Worm (Caenorhabditis elegans) whole organism, young adult: ENCODE data around the gene F58E2.2.

Source experiments
- B0035.1 ChIP-seq: sonication (generic microtip); optimal IDR thresholded peaks from 2 replicates; lab custom pipeline; 2016; ENCODE audit warnings: missing genetic modification characterization, mild to moderate bottlenecking, missing compliant biosample characterization, missing genotype, missing genetic modification reagents
- K11D2.4 ChIP-seq: fragments of 200-800 bp; sonication (Bioruptor generic); IDR thresholded peaks from 2 replicates; pipeline ENCODE4 v1.3.6; 2022; ENCODE audit warnings: missing genetic modification reagents, missing genetic modification characterization, missing compliant biosample characterization
- Y53G8AR.9 ChIP-seq: fragments of 200-800 bp; sonication (Bioruptor generic); conservative IDR thresholded peaks from 2 replicates; pipeline ENCODE4 v1.3.6; 2022; ENCODE audit warnings: missing genetic modification reagents, missing genetic modification characterization, missing compliant biosample characterization
- aptf-3 ChIP-seq: fragments of 200-800 bp; sonication (Bioruptor generic); IDR thresholded peaks from 2 replicates; pipeline ENCODE4 v1.3.6; 2022; ENCODE audit warnings: missing genetic modification characterization, missing compliant biosample characterization
- chd-7 ChIP-seq: sonication (generic microtip); optimal IDR thresholded peaks from 2 replicates; lab custom pipeline; 2016; ENCODE audit warnings: mild to moderate bottlenecking, missing genetic modification characterization, moderate library complexity, missing compliant biosample characterization
- hsf-1 ChIP-seq: fragments of 200-800 bp; sonication (Bioruptor generic); IDR thresholded peaks from 2 replicates; pipeline ENCODE4 v1.3.6; 2022; ENCODE audit warnings: missing genetic modification reagents, missing genetic modification characterization, missing compliant biosample characterization
- madf-8 ChIP-seq: fragments of 200-800 bp; sonication (Bioruptor generic); conservative IDR thresholded peaks from 2 replicates; pipeline ENCODE4 v1.3.6; 2022; ENCODE audit warnings: missing genetic modification reagents, missing genetic modification characterization, missing compliant biosample characterization
- unc-130 ChIP-seq: sonication (generic microtip); optimal IDR thresholded peaks from 2 replicates; lab custom pipeline; 2016; ENCODE audit warnings: missing genetic modification reagents, missing genetic modification characterization, missing compliant biosample characterization

DNA sequence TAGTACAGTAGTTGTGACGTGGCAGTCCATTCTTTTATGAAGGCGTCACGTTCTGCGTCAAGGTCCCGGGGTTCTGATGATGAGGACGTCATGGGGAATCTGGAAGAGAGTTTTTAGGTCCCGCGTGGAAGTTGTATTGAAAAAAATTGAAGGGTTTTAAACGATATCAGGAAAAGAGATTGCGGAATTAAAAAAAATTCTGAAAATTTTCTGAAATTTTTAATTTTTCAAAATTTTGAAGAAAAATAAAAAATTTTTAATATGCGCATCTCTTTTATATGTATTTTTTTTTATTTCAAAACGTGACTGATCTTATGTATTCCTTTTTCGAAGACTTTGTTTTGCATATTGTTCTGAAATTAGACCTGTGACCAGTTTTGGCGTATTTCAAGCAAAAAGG, 47.3 kb upstream of the F58E2.2 start, which contains the start of gene C04C3.6:
- TF ChIP-seq B0035.1 (tag; lab: Kevin White, UChicago) (no peak), chd-7 (tag; lab: Kevin White, UChicago) (no peak), aptf-3 (GFP tag; lab: Robert Waterston, UW) (no peak), unc-130 (GFP tag; lab: Kevin White, UChicago) (no peak), hsf-1 (GFP tag; lab: Robert Waterston, UW) (no peak), K11D2.4 (no peak), madf-8 (GFP tag; lab: Robert Waterston, UW) (no peak), Y53G8AR.9 (GFP tag; lab: Robert Waterston, UW) (no peak)
